Fruit fly (Drosophila melanogaster): ENCODE measurements around the gene isoQC.

dm6 chr3L:20436069-20436468 is 38.2 kb upstream of the isoQC start, which contains the start of the genes mRpL15 and CtIP:
- TF ChIP-seq dmrt93B (GFP tag; optimal IDR thresholded peaks at IDR 0.05) (no peak), CG32264 (GFP tag; optimal IDR thresholded peaks at IDR 0.05) (no peak), Sp1 (GFP tag; optimal IDR thresholded peaks at IDR 0.05) (no peak), psq (GFP tag; optimal IDR thresholded peaks at IDR 0.05) (no peak), usp (GFP tag; optimal IDR thresholded peaks at IDR 0.05) (no peak), br (GFP tag; optimal IDR thresholded peaks at IDR 0.05) (no peak)

Data from whole organism, wandering third instar larva.